Fruit fly (Drosophila melanogaster): ENCODE results near the gene Gr23a.

Gr23a gene

dm6 chr2L:2721317-2721716, 51.7 kb downstream of the Gr23a start (continued):
- TF ChIP-seq CG17568 (GFP tag; optimal IDR thresholded peaks at IDR 0.05) (no peak), CG11695 (GFP tag; IDR thresholded peaks at IDR 0.05) (peak; percentile 26; the same call in 1 of the 3 replicates), CG1792 (GFP tag; optimal IDR thresholded peaks at IDR 0.05) (no peak), CG9437 (GFP tag; optimal IDR thresholded peaks at IDR 0.05) (no peak), CG6683 (GFP tag; optimal IDR thresholded peaks at IDR 0.05) (no peak), ATbp (GFP tag; optimal IDR thresholded peaks at IDR 0.05) (no peak), CG14014 (GFP tag; IDR thresholded peaks at IDR 0.05) (peak; percentile 33; the same call in 1 of the 2 replicates), NK7.1 (GFP tag; optimal IDR thresholded peaks at IDR 0.05) (no peak), ab (GFP tag; optimal IDR thresholded peaks at IDR 0.05) (no peak), cato (GFP tag; optimal IDR thresholded peaks at IDR 0.05; ENCODE audit: borderline replicate concordance) (no peak), al (GFP tag; IDR thresholded peaks at IDR 0.05) (no peak), CG3281 (GFP tag; optimal IDR thresholded peaks at IDR 0.05) (peak; percentile 11), CG13287 (GFP tag; IDR thresholded peaks at IDR 0.05; ENCODE audit: partially characterized antibody) (no peak), Bgb (GFP tag; IDR thresholded peaks at IDR 0.05; ENCODE audit: partially characterized antibody) (no peak), br (optimal IDR thresholded peaks at IDR 0.05) (no peak), CG12659 (GFP tag; optimal IDR thresholded peaks at IDR 0.05) (no peak), CG10462 (GFP tag; optimal IDR thresholded peaks at IDR 0.05) (no peak), CG12391 (tag; optimal IDR thresholded peaks at IDR 0.05) (peak; percentile 0), croc (GFP tag; conservative IDR thresholded peaks at IDR 0.05) (no peak), ci (GFP tag; IDR thresholded peaks at IDR 0.05) (0 out of 3 replicates have a peak, but pooled peaks have one; percentile 53), CG13775 (GFP tag; optimal IDR thresholded peaks at IDR 0.05) (no peak), dmrt11E (tag; optimal IDR thresholded peaks at IDR 0.05) (no peak), CkIIα-i1 (GFP tag; IDR thresholded peaks at IDR 0.05) (no peak)

Data from whole organism, embryonic.